Worm (Caenorhabditis elegans): Measurements from ENCODE around the gene nmur-3.

ce11 chrX:4426496-4426895 is 39.8 kb upstream of the nmur-3 start:
- TF ChIP-seq unc-86 (tag; optimal IDR thresholded peaks at IDR 0.05) (no peak), ama-1 (optimal IDR thresholded peaks at IDR 0.05) (no peak), odd-2 (tag; optimal IDR thresholded peaks at IDR 0.05) (no peak), sox-4 (tag; optimal IDR thresholded peaks at IDR 0.05) (no peak), pha-4 (tag; optimal IDR thresholded peaks at IDR 0.05) (no peak), ets-4 (tag; optimal IDR thresholded peaks at IDR 0.05) (no peak), C38D4.7 (GFP tag; optimal IDR thresholded peaks at IDR 0.05) (no peak), tbx-7 (tag; optimal IDR thresholded peaks at IDR 0.05) (no peak), nfya-1 (tag; optimal IDR thresholded peaks at IDR 0.05) (no peak), fkh-10 (GFP tag; optimal IDR thresholded peaks at IDR 0.05) (no peak), pqm-1 (tag; optimal IDR thresholded peaks at IDR 0.05) (no peak)
